Worm (Caenorhabditis elegans) whole organism, late embryonic: ENCODE data around the gene lrch-1.

Experiments
- F13H6.1 ChIP-seq: sonication (generic microtip); optimal IDR thresholded peaks from 2 replicates; lab custom pipeline; 2016; ENCODE audit warnings: missing genetic modification characterization, missing compliant biosample characterization
- ahr-1 ChIP-seq: sonication (generic microtip); optimal IDR thresholded peaks from 2 replicates; lab custom pipeline; 2016; ENCODE audit warnings: missing genetic modification characterization, missing compliant biosample characterization
- ceh-14 ChIP-seq: sonication (generic microtip); optimal IDR thresholded peaks from 2 replicates; lab custom pipeline; 2016; ENCODE audit warnings: missing genotype, missing genetic modification characterization, missing compliant biosample characterization
- ceh-18 ChIP-seq: sonication (generic microtip); optimal IDR thresholded peaks from 2 replicates; lab custom pipeline; 2016; ENCODE audit warnings: missing genetic modification characterization, missing compliant biosample characterization
- ceh-19 ChIP-seq: fragments of 200-800 bp; sonication (Bioruptor generic); optimal IDR thresholded peaks from 2 replicates; lab custom pipeline; 2018; ENCODE audit warnings: mild to moderate bottlenecking, missing genetic modification characterization, missing compliant biosample characterization
- ceh-24 ChIP-seq: sonication (generic microtip); optimal IDR thresholded peaks from 2 replicates; lab custom pipeline; 2016; ENCODE audit warnings: mild to moderate bottlenecking, missing genetic modification characterization, missing compliant biosample characterization
- ceh-34 ChIP-seq: sonication (generic microtip); optimal IDR thresholded peaks from 2 replicates; lab custom pipeline; 2016; ENCODE audit warnings: mild to moderate bottlenecking, missing genetic modification characterization, missing compliant biosample characterization
- ceh-45 ChIP-seq: fragments of 200-800 bp; sonication (Bioruptor generic); IDR thresholded peaks from 2 replicates; pipeline ENCODE4 v1.3.6; 2022; ENCODE audit warnings: missing genetic modification reagents, missing genetic modification characterization, missing compliant biosample characterization
- ceh-6 ChIP-seq: fragments of 200-800 bp; sonication (Bioruptor generic); optimal IDR thresholded peaks from 2 replicates; lab custom pipeline; 2018; ENCODE audit warnings: mild to moderate bottlenecking, missing genetic modification characterization, missing compliant biosample characterization
- ceh-9 ChIP-seq: sonication (generic microtip); optimal IDR thresholded peaks from 2 replicates; lab custom pipeline; 2016; ENCODE audit warnings: mild to moderate bottlenecking, missing genetic modification characterization, inconsistent platforms, missing compliant biosample characterization
- che-1 ChIP-seq: sonication (generic microtip); optimal IDR thresholded peaks from 2 replicates; lab custom pipeline; 2016; ENCODE audit warnings: mild to moderate bottlenecking, missing genetic modification characterization, missing compliant biosample characterization
- dmd-4 ChIP-seq: sonication (generic microtip); optimal IDR thresholded peaks from 2 replicates; lab custom pipeline; 2016; ENCODE audit warnings: borderline replicate concordance, missing genetic modification characterization, missing compliant biosample characterization
- dve-1 ChIP-seq: sonication (generic microtip); optimal IDR thresholded peaks from 2 replicates; lab custom pipeline; 2017; ENCODE audit warnings: antibody characterized with exemption, mild to moderate bottlenecking, missing genetic modification characterization, missing compliant biosample characterization
- elt-4 ChIP-seq: sonication (generic microtip); optimal IDR thresholded peaks from 2 replicates; lab custom pipeline; 2016; ENCODE audit warnings: missing genetic modification characterization, missing compliant biosample characterization
- eyg-1 ChIP-seq: sonication (generic microtip); optimal IDR thresholded peaks from 2 replicates; lab custom pipeline; 2016; ENCODE audit warnings: missing genotype, missing genetic modification characterization, missing compliant biosample characterization
- fkh-10 ChIP-seq: fragments of 150-350 bp; optimal IDR thresholded peaks from 2 replicates; lab custom pipeline; 2014; ENCODE audit warnings: missing biosample characterization, missing genetic modification reagents, missing genetic modification characterization
- fkh-6 ChIP-seq: sonication (generic microtip); optimal IDR thresholded peaks from 2 replicates; lab custom pipeline; 2016; ENCODE audit warnings: missing genetic modification characterization, missing compliant biosample characterization
- hlh-15 ChIP-seq: sonication (generic microtip); optimal IDR thresholded peaks from 2 replicates; lab custom pipeline; 2016; ENCODE audit warnings: missing genetic modification characterization, missing compliant biosample characterization
- hlh-30 ChIP-seq: sonication (generic microtip); optimal IDR thresholded peaks from 2 replicates; lab custom pipeline; 2017; ENCODE audit warnings: antibody characterized with exemption, missing genetic modification characterization, missing compliant biosample characterization; ENCODE audit not compliant: insufficient read depth
- hlh-6 ChIP-seq: sonication (generic microtip); optimal IDR thresholded peaks from 2 replicates; lab custom pipeline; 2016; ENCODE audit warnings: missing genotype, missing genetic modification characterization, missing compliant biosample characterization
- madf-2 ChIP-seq: sonication (generic microtip); optimal IDR thresholded peaks from 2 replicates; lab custom pipeline; 2017; ENCODE audit warnings: missing genetic modification characterization, missing compliant biosample characterization
- mec-3 ChIP-seq: sonication (generic microtip); optimal IDR thresholded peaks from 2 replicates; lab custom pipeline; 2016; ENCODE audit warnings: borderline replicate concordance, missing genetic modification characterization, missing compliant biosample characterization
- odd-2 ChIP-seq: sonication (generic microtip); optimal IDR thresholded peaks from 2 replicates; lab custom pipeline; 2017; ENCODE audit warnings: antibody characterized with exemption, mild to moderate bottlenecking, missing genetic modification characterization, missing compliant biosample characterization
- pag-3 ChIP-seq: sonication (generic microtip); optimal IDR thresholded peaks from 2 replicates; lab custom pipeline; 2016; ENCODE audit warnings: missing compliant biosample characterization, missing genetic modification characterization, borderline replicate concordance
- pha-2 ChIP-seq: sonication (generic microtip); optimal IDR thresholded peaks from 2 replicates; lab custom pipeline; 2017; ENCODE audit warnings: mild to moderate bottlenecking, missing genetic modification characterization, missing compliant biosample characterization
- pha-4 ChIP-seq: fragments of 150-350 bp; optimal IDR thresholded peaks from 2 replicates; lab custom pipeline; 2018; ENCODE audit warnings: missing biosample characterization, missing genetic modification reagents, missing genetic modification characterization
- pros-1 ChIP-seq: fragments of 150-350 bp; optimal IDR thresholded peaks from 2 replicates; lab custom pipeline; 2014; ENCODE audit warnings: missing biosample characterization, missing genetic modification reagents, missing genetic modification characterization
- ref-2 ChIP-seq: sonication (generic microtip); optimal IDR thresholded peaks from 2 replicates; lab custom pipeline; 2016; ENCODE audit warnings: missing genetic modification characterization, missing compliant biosample characterization
- rnt-1 ChIP-seq: sonication (generic microtip); optimal IDR thresholded peaks from 2 replicates; lab custom pipeline; 2016; ENCODE audit warnings: missing genetic modification characterization, missing compliant biosample characterization
- sdc-2 ChIP-seq: sonication (generic microtip); optimal IDR thresholded peaks from 2 replicates; lab custom pipeline; 2016; ENCODE audit warnings: missing genotype, missing genetic modification characterization, missing compliant biosample characterization
- sox-2 ChIP-seq: fragments of 200-800 bp; sonication (Bioruptor generic); IDR thresholded peaks from 2 replicates; pipeline ENCODE4 v1.3.6; 2022; ENCODE audit warnings: missing genetic modification reagents, missing genetic modification characterization, missing compliant biosample characterization
- syd-9 ChIP-seq: sonication (generic microtip); optimal IDR thresholded peaks from 2 replicates; lab custom pipeline; 2016; ENCODE audit warnings: mild to moderate bottlenecking, missing genetic modification characterization, moderate library complexity, missing compliant biosample characterization
- tbx-7 ChIP-seq: sonication (generic microtip); optimal IDR thresholded peaks from 2 replicates; lab custom pipeline; 2016; ENCODE audit warnings: missing genotype, missing genetic modification characterization, missing compliant biosample characterization
- ttx-3 ChIP-seq: sonication (generic microtip); optimal IDR thresholded peaks from 2 replicates; lab custom pipeline; 2016; ENCODE audit warnings: missing genetic modification reagents, missing genetic modification characterization, missing compliant biosample characterization
- unc-3 ChIP-seq, 2 experiments: fragments of 200-800 bp in 1 of 2; sonication (Bioruptor generic) in 1 of 2; sonication (generic microtip) in 1 of 2; conservative IDR thresholded peaks in 1 of 2; optimal IDR thresholded peaks in 1 of 2; 2 replicates each; pipeline versions ENCODE4 v1.3.6 to Lab custom; 2016 to 2022; ENCODE audit warnings: missing compliant biosample characterization in 2 of 2, missing genetic modification characterization in 2 of 2, missing genetic modification reagents in 1 of 2
- unc-42 ChIP-seq: sonication (generic microtip); optimal IDR thresholded peaks from 2 replicates; lab custom pipeline; 2016; ENCODE audit warnings: missing genotype, missing genetic modification characterization, missing compliant biosample characterization
- zip-5 ChIP-seq: sonication (generic microtip); optimal IDR thresholded peaks from 2 replicates; lab custom pipeline; 2016; ENCODE audit warnings: missing genetic modification characterization, missing compliant biosample characterization

Gene lrch-1

ce11 chrX:6239927-6240639, 23.6 kb upstream of the lrch-1 start:
- TF ChIP-seq ceh-24 (tag; lab: Kevin White, UChicago) (no peak), ceh-18 (tag; lab: Kevin White, UChicago) (peak; percentile 4), sdc-2 (no peak)

- TF ChIP-seq che-1 (tag; lab: Kevin White, UChicago): no peak
- peak; percentile 51 for TF ChIP-seq rnt-1 (tag; lab: Kevin White, UChicago)
These were observed 22.5 kb upstream of the lrch-1 start, which contains the start of gene rml-3 for ce11 chrX:6238973-6239372. rml-3 (minus strand) TSS chrX:6239065.

- TF ChIP-seq pha-4 (tag; lab: Kevin White, UChicago) (no peak), F13H6.1 (no peak), dmd-4 (no peak), zip-5 (no peak), ceh-45 (GFP tag; lab: Robert Waterston, UW) (no peak), fkh-6 (tag; lab: Kevin White, UChicago) (no peak), fkh-10 (GFP tag; lab: Kevin White, UChicago) (no peak), rnt-1 (tag; lab: Kevin White, UChicago) (no peak)
These were observed 19.0 kb upstream of the lrch-1 start, which contains the start of gene hsp-43 for ce11 chrX:6235443-6235842. hsp-43 (minus strand) TSS chrX:6235543.

DNA sequence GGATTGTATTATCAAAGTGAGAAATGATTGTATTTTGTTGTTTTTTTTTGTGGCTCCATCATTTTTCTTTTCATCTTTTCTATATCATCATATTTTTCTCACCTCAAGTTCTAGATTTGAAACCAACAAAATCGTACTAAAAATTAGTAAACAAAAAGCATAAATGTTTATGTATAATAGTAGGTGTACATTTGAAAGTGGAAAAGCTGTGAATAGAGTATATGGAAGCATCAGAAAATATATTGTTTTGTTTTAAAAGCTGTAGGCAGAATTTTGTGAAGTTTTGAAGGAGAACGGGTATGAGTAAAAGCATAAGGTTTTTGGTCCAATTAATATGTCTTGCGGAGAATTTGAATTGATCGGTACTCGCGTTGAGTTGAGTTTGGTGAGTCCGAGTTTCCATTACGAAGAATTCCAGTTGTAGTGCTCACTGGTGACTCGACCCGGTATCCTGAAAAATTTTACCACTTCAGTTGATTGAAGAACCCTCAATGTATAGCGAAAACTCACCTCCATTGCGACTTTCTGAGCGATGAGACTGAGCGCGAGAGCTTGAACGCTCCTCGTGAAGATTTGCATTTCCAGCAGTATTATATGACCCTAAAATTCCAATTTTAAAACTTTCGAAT, 16.7 kb upstream of the lrch-1 start, which contains the start of gene C14F11.4:
Gene C14F11.4 (minus strand): TSS at position 51 of the 629 bp plus-strand sequence.
- no peak for TF ChIP-seq ceh-14 (tag; lab: Kevin White, UChicago)
- TF ChIP-seq fkh-6 (tag; lab: Kevin White, UChicago): no peak
- TF ChIP-seq ceh-19 (GFP tag; lab: Kevin White, UChicago): no peak
- TF ChIP-seq unc-42: no peak
- no peak for TF ChIP-seq ceh-9
- no peak for TF ChIP-seq syd-9
- no peak for TF ChIP-seq pha-2 (tag; lab: Kevin White, UChicago)
- TF ChIP-seq ceh-24 (tag; lab: Kevin White, UChicago): no peak
- TF ChIP-seq hlh-30 (tag; lab: Kevin White, UChicago): no peak
- no peak for TF ChIP-seq ref-2 (tag; lab: Kevin White, UChicago)
- TF ChIP-seq ttx-3 (tag; lab: Kevin White, UChicago): no peak
- TF ChIP-seq che-1 (tag; lab: Kevin White, UChicago): no peak
- no peak for TF ChIP-seq eyg-1 (tag; lab: Kevin White, UChicago)
- no peak for TF ChIP-seq ceh-6 (GFP tag; lab: Kevin White, UChicago)
- no peak for TF ChIP-seq pros-1 (tag; lab: Kevin White, UChicago)

DNA sequence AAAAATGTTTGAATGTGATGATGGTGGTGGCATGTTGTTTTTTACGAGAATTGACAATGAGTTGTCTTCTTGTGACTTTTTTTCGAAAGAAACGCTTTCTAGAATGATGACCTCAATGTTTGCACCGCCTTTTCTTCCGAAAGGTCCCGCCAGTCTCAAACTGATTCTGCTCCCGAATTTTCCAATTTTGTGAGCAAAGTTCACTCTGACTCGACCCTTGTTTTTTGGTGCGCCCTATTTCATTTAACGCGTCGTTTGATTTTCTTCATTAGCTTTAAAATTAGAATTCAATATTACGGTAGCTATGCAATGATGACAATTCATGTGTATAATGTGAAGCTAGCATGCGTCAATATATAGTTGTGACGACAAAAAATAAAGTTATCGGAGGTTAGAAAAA, 14.2 kb upstream of the lrch-1 start, which contains the start of gene lite-1:
Gene lite-1 (minus strand): TSS at position 101 of the 400 bp plus-strand sequence.
- TF ChIP-seq hlh-6 (tag; lab: Kevin White, UChicago) (no peak), ahr-1 (tag; lab: Kevin White, UChicago) (no peak), ceh-34 (tag; lab: Kevin White, UChicago) (no peak), tbx-7 (tag; lab: Kevin White, UChicago) (no peak), odd-2 (no peak), pros-1 (tag; lab: Kevin White, UChicago) (no peak), pag-3 (no peak), unc-3 (GFP tag; conservative IDR thresholded peaks at IDR 0.05; lab: Robert Waterston, UW) (no peak), unc-3 (tag; optimal IDR thresholded peaks at IDR 0.05; lab: Kevin White, UChicago) (no peak), hlh-15 (no peak), dve-1 (no peak), mec-3 (tag; lab: Kevin White, UChicago) (no peak), madf-2 (no peak), fkh-10 (GFP tag; lab: Kevin White, UChicago) (no peak), sox-2 (no peak), ceh-6 (GFP tag; lab: Kevin White, UChicago) (no peak), ceh-19 (GFP tag; lab: Kevin White, UChicago) (no peak), elt-4 (tag; lab: Kevin White, UChicago) (no peak)
